Fruit fly (Drosophila melanogaster) whole organism, prepupa: ENCODE data around the gene CG15408.

Experiments used
- Blimp-1 ChIP-seq: fragments of 200-800 bp; sonication (Bioruptor generic); optimal IDR thresholded peaks from 3 replicates; lab custom pipeline; 2017; ENCODE audit warnings: missing biosample characterization, missing genetic modification characterization, mild to moderate bottlenecking, moderate library complexity, missing genetic modification reagents
- CG10669 ChIP-seq: fragments of 200-800 bp; sonication (Bioruptor generic); optimal IDR thresholded peaks from 3 replicates; lab custom pipeline; 2018; ENCODE audit warnings: missing biosample characterization, mild to moderate bottlenecking, missing genetic modification characterization, moderate library complexity
- CG11762 ChIP-seq: fragments of 200-800 bp; sonication (Bioruptor generic); optimal IDR thresholded peaks from 3 replicates; lab custom pipeline; 2016; ENCODE audit warnings: missing biosample characterization, missing genetic modification characterization; ENCODE audit not compliant: insufficient read depth
- CG15336 ChIP-seq: fragments of 200-800 bp; sonication (Bioruptor generic); IDR thresholded peaks from 2 replicates; pipeline ENCODE4 v1.3.6; 2022; ENCODE audit warnings: missing biosample characterization, missing genetic modification characterization
- CG1621 ChIP-seq: fragments of 200-800 bp; sonication (Bioruptor generic); optimal IDR thresholded peaks from 3 replicates; lab custom pipeline; 2018; ENCODE audit warnings: missing biosample characterization, mild to moderate bottlenecking, missing genetic modification characterization
- CG16779 ChIP-seq: fragments of 200-800 bp; sonication (Bioruptor generic); optimal IDR thresholded peaks from 3 replicates; lab custom pipeline; 2017; ENCODE audit warnings: missing biosample characterization, mild to moderate bottlenecking, missing genetic modification characterization
- CG3032 ChIP-seq: fragments of 200-800 bp; optimal IDR thresholded peaks from 2 replicates; lab custom pipeline; 2019; ENCODE audit warnings: missing biosample characterization, mild to moderate bottlenecking, missing genetic modification characterization, moderate library complexity
- CG32006 ChIP-seq: fragments of 200-800 bp; sonication (Bioruptor generic); optimal IDR thresholded peaks from 3 replicates; lab custom pipeline; 2017; ENCODE audit warnings: missing biosample characterization, mild to moderate bottlenecking, missing genetic modification characterization
- CG3919 ChIP-seq: fragments of 200-800 bp; sonication (Bioruptor generic); optimal IDR thresholded peaks from 3 replicates; lab custom pipeline; 2016; ENCODE audit warnings: missing biosample characterization, missing genetic modification characterization
- CG4318 ChIP-seq: fragments of 200-800 bp; sonication (Bioruptor generic); optimal IDR thresholded peaks from 3 replicates; lab custom pipeline; 2017; ENCODE audit warnings: missing biosample characterization, mild to moderate bottlenecking, missing genetic modification characterization
- CG6163 ChIP-seq: fragments of 200-800 bp; sonication (Bioruptor generic); IDR thresholded peaks from 3 replicates; pipeline ENCODE4 v1.3.6; 2022; ENCODE audit warnings: missing biosample characterization, missing genetic modification characterization
- CG6276 ChIP-seq: fragments of 200-800 bp; sonication (Bioruptor generic); optimal IDR thresholded peaks from 2 replicates; lab custom pipeline; 2017; ENCODE audit warnings: missing biosample characterization, mild to moderate bottlenecking, missing genetic modification characterization
- CG6792 ChIP-seq: fragments of 200-800 bp; sonication (Bioruptor generic); optimal IDR thresholded peaks from 3 replicates; lab custom pipeline; 2016; ENCODE audit warnings: missing biosample characterization, missing genetic modification characterization
- CG6808 ChIP-seq: fragments of 200-800 bp; sonication (Bioruptor generic); optimal IDR thresholded peaks from 3 replicates; lab custom pipeline; 2017; ENCODE audit warnings: missing biosample characterization, missing genetic modification characterization, mild to moderate bottlenecking, moderate library complexity, missing genetic modification reagents
- CG7368 ChIP-seq: fragments of 200-800 bp; sonication (Bioruptor generic); optimal IDR thresholded peaks from 3 replicates; lab custom pipeline; 2016; ENCODE audit warnings: missing biosample characterization, missing genetic modification characterization
- CG8119 ChIP-seq: fragments of 200-800 bp; sonication (Bioruptor generic); IDR thresholded peaks from 3 replicates; pipeline ENCODE4 v1.3.6; 2022; ENCODE audit warnings: missing biosample characterization, missing genetic modification characterization
- CG8319 ChIP-seq: fragments of 200-800 bp; sonication (Bioruptor generic); optimal IDR thresholded peaks from 3 replicates; lab custom pipeline; 2016; ENCODE audit warnings: missing biosample characterization, missing genetic modification characterization
- CG8632 ChIP-seq: fragments of 200-800 bp; sonication (Bioruptor generic); optimal IDR thresholded peaks from 3 replicates; lab custom pipeline; 2016; ENCODE audit warnings: missing biosample characterization, missing genetic modification characterization
- CG9139 ChIP-seq: fragments of 200-800 bp; sonication (Bioruptor generic); optimal IDR thresholded peaks from 3 replicates; lab custom pipeline; 2017; ENCODE audit warnings: missing biosample characterization, mild to moderate bottlenecking, missing genetic modification characterization
- Eip75B ChIP-seq: fragments of 200-800 bp; sonication (Bioruptor generic); optimal IDR thresholded peaks from 3 replicates; lab custom pipeline; 2016; ENCODE audit warnings: missing biosample characterization, missing genetic modification characterization
- Eip78C ChIP-seq: fragments of 200-800 bp; sonication (Bioruptor generic); peaks from one replicate; lab custom pipeline; 2016; ENCODE audit warnings: missing biosample characterization, missing genetic modification characterization
- Eip93F ChIP-seq: fragments of 200-800 bp; sonication (Bioruptor generic); optimal IDR thresholded peaks from 2 replicates; lab custom pipeline; 2016; ENCODE audit warnings: missing biosample characterization, mild to moderate bottlenecking, missing genetic modification characterization
- Ets21C ChIP-seq: fragments of 200-800 bp; sonication (Bioruptor generic); optimal IDR thresholded peaks from 3 replicates; lab custom pipeline; 2016; ENCODE audit warnings: missing biosample characterization, missing genetic modification characterization
- Ets96B ChIP-seq: fragments of 200-800 bp; optimal IDR thresholded peaks from 2 replicates; lab custom pipeline; 2019; ENCODE audit warnings: missing biosample characterization, mild to moderate bottlenecking, missing genetic modification characterization, moderate library complexity
- Gug ChIP-seq: fragments of 200-800 bp; sonication (Bioruptor generic); IDR thresholded peaks from 2 replicates; pipeline ENCODE4 v1.3.6; 2022; ENCODE audit warnings: missing biosample characterization, missing genetic modification characterization
- Hr39 ChIP-seq: fragments of 200-800 bp; sonication (Bioruptor generic); optimal IDR thresholded peaks from 2 replicates; lab custom pipeline; 2016; ENCODE audit warnings: missing biosample characterization, missing genetic modification characterization
- Hr4 ChIP-seq: fragments of 200-800 bp; sonication (Bioruptor generic); optimal IDR thresholded peaks from 3 replicates; lab custom pipeline; 2016; ENCODE audit warnings: missing biosample characterization, missing genetic modification characterization
- Lpt ChIP-seq: fragments of 200-800 bp; sonication (Bioruptor generic); optimal IDR thresholded peaks from 3 replicates; lab custom pipeline; 2016; ENCODE audit warnings: missing biosample characterization, missing genetic modification characterization
- OdsH ChIP-seq: fragments of 200-800 bp; sonication (Bioruptor generic); optimal IDR thresholded peaks from 3 replicates; lab custom pipeline; 2016; ENCODE audit warnings: missing biosample characterization, missing genetic modification characterization
- Sox14 ChIP-seq: fragments of 200-800 bp; sonication (Bioruptor generic); optimal IDR thresholded peaks from 3 replicates; lab custom pipeline; 2016; ENCODE audit warnings: missing biosample characterization, missing genetic modification characterization
- achi ChIP-seq: fragments of 200-800 bp; sonication (Bioruptor generic); optimal IDR thresholded peaks from 3 replicates; lab custom pipeline; 2016; ENCODE audit warnings: missing biosample characterization, missing genetic modification characterization
- acj6 ChIP-seq: fragments of 200-800 bp; sonication (Bioruptor generic); optimal IDR thresholded peaks from 3 replicates; lab custom pipeline; 2016; ENCODE audit warnings: missing biosample characterization, missing genetic modification characterization
- cyc ChIP-seq: fragments of 200-800 bp; sonication (Bioruptor generic); optimal IDR thresholded peaks from 3 replicates; lab custom pipeline; 2016; ENCODE audit warnings: missing biosample characterization, missing genetic modification characterization
- dac ChIP-seq: fragments of 200-800 bp; sonication (Bioruptor generic); optimal IDR thresholded peaks from 2 replicates; lab custom pipeline; 2017; ENCODE audit warnings: missing biosample characterization, mild to moderate bottlenecking, missing genetic modification characterization
- dsx ChIP-seq: fragments of 200-800 bp; optimal IDR thresholded peaks from 3 replicates; lab custom pipeline; 2019; ENCODE audit warnings: missing biosample characterization, mild to moderate bottlenecking, missing genetic modification characterization, moderate library complexity; ENCODE audit not compliant: poor library complexity, severe bottlenecking
- eg ChIP-seq: fragments of 200-800 bp; sonication (Bioruptor generic); IDR thresholded peaks from 3 replicates; pipeline ENCODE4 v1.3.6; 2022; ENCODE audit warnings: missing biosample characterization, missing genetic modification characterization
- fd59A ChIP-seq: fragments of 200-800 bp; sonication (Bioruptor generic); optimal IDR thresholded peaks from 2 replicates; lab custom pipeline; 2017; ENCODE audit warnings: missing biosample characterization, mild to moderate bottlenecking, missing genetic modification characterization, missing genetic modification reagents
- fkh ChIP-seq: fragments of 200-800 bp; sonication (Bioruptor generic); optimal IDR thresholded peaks from 3 replicates; lab custom pipeline; 2017; ENCODE audit warnings: missing biosample characterization, mild to moderate bottlenecking, missing genetic modification characterization, moderate library complexity
- lz ChIP-seq: fragments of 200-800 bp; sonication (Bioruptor generic); optimal IDR thresholded peaks from 3 replicates; lab custom pipeline; 2016; ENCODE audit warnings: missing biosample characterization, missing genetic modification characterization
- net ChIP-seq: fragments of 200-800 bp; sonication (Bioruptor generic); optimal IDR thresholded peaks from 3 replicates; lab custom pipeline; 2016; ENCODE audit warnings: missing biosample characterization, missing genetic modification characterization
- salr ChIP-seq, 2 experiments: fragments of 200-800 bp; sonication (Bioruptor generic); optimal IDR thresholded peaks; 3 replicates each; lab custom pipeline; 2016 to 2018; ENCODE audit warnings: missing biosample characterization in 2 of 2, missing genetic modification characterization in 2 of 2, mild to moderate bottlenecking in 1 of 2
- spab ChIP-seq: fragments of 200-800 bp; sonication (Bioruptor generic); optimal IDR thresholded peaks from 2 replicates; lab custom pipeline; 2017; ENCODE audit warnings: missing biosample characterization, mild to moderate bottlenecking, missing genetic modification characterization, missing genetic modification reagents
- ss ChIP-seq, 2 experiments: fragments of 200-800 bp; sonication (Bioruptor generic); optimal IDR thresholded peaks; 2 replicates in 1 of 2; 3 replicates in 1 of 2; lab custom pipeline; 2017 to 2018; ENCODE audit warnings: mild to moderate bottlenecking in 2 of 2, missing biosample characterization in 2 of 2, missing genetic modification characterization in 2 of 2, moderate library complexity in 1 of 2
- svp ChIP-seq: fragments of 200-800 bp; sonication (Bioruptor generic); peaks from one replicate; lab custom pipeline; 2016; ENCODE audit warnings: missing biosample characterization, missing genetic modification characterization
- topi ChIP-seq: fragments of 200-800 bp; sonication (Bioruptor generic); optimal IDR thresholded peaks from 3 replicates; lab custom pipeline; 2016; ENCODE audit warnings: missing biosample characterization, missing genetic modification characterization

The CG15408 gene

dm6 chr2L:3356193-3356645 lies 23.6 kb downstream of the CG15408 start:
- TF ChIP-seq CG6276 (GFP tag; lab: Kevin White, UChicago) (peak; percentile 58), dsx (GFP tag; lab: Kevin White, UChicago) (peak; percentile 94), lz (peak; percentile 7), CG7368 (no peak), CG3919 (no peak), spab (peak; percentile 80), Hr4 (peak; percentile 53), CG9139 (GFP tag; lab: Kevin White, UChicago) (peak; percentile 95), CG6808 (GFP tag; lab: Kevin White, UChicago) (peak; percentile 91), salr (GFP tag; optimal IDR thresholded peaks at IDR 0.05; lab: Kevin White, UChicago) (peak; percentile 51 to 56), CG32006 (GFP tag; lab: Kevin White, UChicago) (peak; percentile 64), CG11762 (GFP tag; lab: Kevin White, UChicago) (peak; percentile 58), topi (GFP tag; lab: Kevin White, UChicago) (no peak), CG16779 (tag; lab: Kevin White, UChicago) (peak; percentile 69), CG8119 (peak; percentile 56; the same call in 1 of the 3 replicates), Blimp-1 (no peak), CG8632 (peak; percentile 35), Eip93F (GFP tag; lab: Kevin White, UChicago) (no peak), fd59A (GFP tag; lab: Kevin White, UChicago) (peak; percentile 47), OdsH (GFP tag; lab: Kevin White, UChicago) (no peak), CG6792 (peak; percentile 31), achi (peak; percentile 53), CG4318 (GFP tag; lab: Kevin White, UChicago) (peak; percentile 35), acj6 (GFP tag; lab: Kevin White, UChicago) (peak; percentile 21), Eip75B (GFP tag; lab: Kevin White, UChicago) (peak; percentile 61), Sox14 (peak; percentile 30), Hr39 (GFP tag; lab: Kevin White, UChicago) (no peak), CG1621 (tag; lab: Kevin White, UChicago) (peak; percentile 81), Gug (GFP tag; lab: Robert Waterston, UW) (no peak), CG3032 (tag; lab: Kevin White, UChicago) (peak; percentile 78), Ets96B (tag; lab: Kevin White, UChicago) (peak; percentile 90), CG15336 (GFP tag; lab: Robert Waterston, UW) (peak; percentile 63), CG6163 (GFP tag; lab: Robert Waterston, UW) (peak; percentile 84; the same call in 2 of the 3 replicates), svp (peak; percentile 23), cyc (GFP tag; lab: Kevin White, UChicago) (no peak), Eip78C (GFP tag; lab: Kevin White, UChicago) (peak; percentile 86), CG10669 (peak; percentile 69), CG8319 (peak; percentile 4), fkh (GFP tag; lab: Kevin White, UChicago) (peak; percentile 68), Lpt (peak; percentile 61), Ets21C (GFP tag; lab: Kevin White, UChicago) (no peak), eg (0 out of 3 replicates have a peak, but pooled peaks have one; percentile 42), ss (GFP tag; optimal IDR thresholded peaks at IDR 0.05; lab: Kevin White, UChicago) (peak; percentile 98 to 99), dac (GFP tag; lab: Kevin White, UChicago) (peak; percentile 31), net (peak; percentile 73)
